Worm (Caenorhabditis elegans): ENCODE data around the gene M04G7.2.

Gene M04G7.2

ce11 chrIV:428869-429268 is 32.0 kb downstream of the M04G7.2 start, which contains the start of gene Y66H1A.5:
TSS of gene Y66H1A.5 (minus strand) at chrIV:429133.
- TF ChIP-seq ceh-36 (tag; optimal IDR thresholded peaks at IDR 0.05) (no peak), hmg-4 (GFP tag; optimal IDR thresholded peaks at IDR 0.05) (no peak), F13C5.2 (tag; optimal IDR thresholded peaks at IDR 0.05) (no peak), aly-1 (tag; optimal IDR thresholded peaks at IDR 0.05) (no peak), sea-1 (GFP tag; conservative IDR thresholded peaks at IDR 0.05) (no peak), ets-7 (tag; optimal IDR thresholded peaks at IDR 0.05) (no peak), hmbx-1 (tag; optimal IDR thresholded peaks at IDR 0.05) (no peak), pes-1 (GFP tag; IDR thresholded peaks at IDR 0.05) (no peak), ceh-13 (GFP tag; optimal IDR thresholded peaks at IDR 0.05) (no peak), ama-1 (optimal IDR thresholded peaks at IDR 0.05) (no peak), hnd-1 (tag; optimal IDR thresholded peaks at IDR 0.05) (no peak), tbx-11 (GFP tag; IDR thresholded peaks at IDR 0.05) (no peak), scrt-1 (GFP tag; IDR thresholded peaks at IDR 0.05) (no peak), tra-4 (tag; optimal IDR thresholded peaks at IDR 0.05) (no peak), flt-1 (GFP tag; IDR thresholded peaks at IDR 0.05) (no peak), B0310.2 (tag; optimal IDR thresholded peaks at IDR 0.05) (no peak), tbx-37 (GFP tag; conservative IDR thresholded peaks at IDR 0.05) (no peak)

- TF ChIP-seq flt-1 (GFP tag; IDR thresholded peaks at IDR 0.05) = no peak
- no peak for TF ChIP-seq ama-1 (optimal IDR thresholded peaks at IDR 0.05)
- no peak for TF ChIP-seq hnd-1 (tag; optimal IDR thresholded peaks at IDR 0.05)
- 0 out of 2 replicates have a peak, but pooled peaks have one; percentile 17 for TF ChIP-seq pes-1 (GFP tag; IDR thresholded peaks at IDR 0.05)
- TF ChIP-seq B0310.2 (tag; optimal IDR thresholded peaks at IDR 0.05) = no peak
- no peak for TF ChIP-seq ceh-13 (GFP tag; optimal IDR thresholded peaks at IDR 0.05)
Measured at ce11 chrIV:427100-427908, 33.5 kb downstream of the M04G7.2 start.

ce11 chrIV:426597-426996 is 34.2 kb downstream of the M04G7.2 start:
- TF ChIP-seq flt-1 (GFP tag; IDR thresholded peaks at IDR 0.05) (no peak), hmg-4 (GFP tag; optimal IDR thresholded peaks at IDR 0.05) (no peak), pes-1 (GFP tag; IDR thresholded peaks at IDR 0.05) (no peak), tra-4 (tag; optimal IDR thresholded peaks at IDR 0.05) (no peak), ama-1 (optimal IDR thresholded peaks at IDR 0.05) (no peak), scrt-1 (GFP tag; IDR thresholded peaks at IDR 0.05) (no peak), tbx-37 (GFP tag; conservative IDR thresholded peaks at IDR 0.05) (no peak), sea-1 (GFP tag; conservative IDR thresholded peaks at IDR 0.05) (no peak), hnd-1 (tag; optimal IDR thresholded peaks at IDR 0.05) (no peak)

ce11 chrIV:425995-426394 is 34.8 kb downstream of the M04G7.2 start, which contains the start of gene garr-1:
TSS of gene garr-1 (plus strand) at chrIV:426168.
- TF ChIP-seq pes-1 (GFP tag; IDR thresholded peaks at IDR 0.05) = no peak
- TF ChIP-seq hmg-4 (GFP tag; optimal IDR thresholded peaks at IDR 0.05) = no peak

- TF ChIP-seq sea-1 (GFP tag; conservative IDR thresholded peaks at IDR 0.05) (no peak), ets-7 (tag; optimal IDR thresholded peaks at IDR 0.05) (no peak), pes-1 (GFP tag; IDR thresholded peaks at IDR 0.05) (no peak), ceh-36 (tag; optimal IDR thresholded peaks at IDR 0.05) (no peak), scrt-1 (GFP tag; IDR thresholded peaks at IDR 0.05) (no peak), B0310.2 (tag; optimal IDR thresholded peaks at IDR 0.05) (no peak), hnd-1 (tag; optimal IDR thresholded peaks at IDR 0.05) (no peak), aly-1 (tag; optimal IDR thresholded peaks at IDR 0.05) (no peak), tbx-37 (GFP tag; conservative IDR thresholded peaks at IDR 0.05) (no peak), ama-1 (optimal IDR thresholded peaks at IDR 0.05) (no peak), tbx-11 (GFP tag; IDR thresholded peaks at IDR 0.05) (no peak), flt-1 (GFP tag; IDR thresholded peaks at IDR 0.05) (no peak), hmbx-1 (tag; optimal IDR thresholded peaks at IDR 0.05) (no peak), ceh-13 (GFP tag; optimal IDR thresholded peaks at IDR 0.05) (no peak), tra-4 (tag; optimal IDR thresholded peaks at IDR 0.05) (no peak), hmg-4 (GFP tag; optimal IDR thresholded peaks at IDR 0.05) (no peak), F13C5.2 (tag; optimal IDR thresholded peaks at IDR 0.05) (no peak)
Measured at ce11 chrIV:425546-425945, 35.3 kb downstream of the M04G7.2 start.

ce11 chrIV:425052-425451 is 35.8 kb downstream of the M04G7.2 start, which contains the start of gene daf-18:
TSS of gene daf-18 (minus strand) at chrIV:425177.
- no peak for TF ChIP-seq hmbx-1 (tag; optimal IDR thresholded peaks at IDR 0.05)
- TF ChIP-seq pes-1 (GFP tag; IDR thresholded peaks at IDR 0.05) = no peak
- no peak for TF ChIP-seq F13C5.2 (tag; optimal IDR thresholded peaks at IDR 0.05)
- peak; percentile 74 for TF ChIP-seq ceh-36 (tag; optimal IDR thresholded peaks at IDR 0.05)
- no peak for TF ChIP-seq aly-1 (tag; optimal IDR thresholded peaks at IDR 0.05)
- TF ChIP-seq tra-4 (tag; optimal IDR thresholded peaks at IDR 0.05) = no peak

ce11 chrIV:422112-422511 is 38.7 kb downstream of the M04G7.2 start:
- TF ChIP-seq sea-1 (GFP tag; conservative IDR thresholded peaks at IDR 0.05) (no peak), ets-7 (tag; optimal IDR thresholded peaks at IDR 0.05) (no peak), ceh-36 (tag; optimal IDR thresholded peaks at IDR 0.05) (no peak)

- TF ChIP-seq ama-1 (optimal IDR thresholded peaks at IDR 0.05) = no peak
- no peak for TF ChIP-seq scrt-1 (GFP tag; IDR thresholded peaks at IDR 0.05)
- no peak for TF ChIP-seq tra-4 (tag; optimal IDR thresholded peaks at IDR 0.05)
- TF ChIP-seq hmg-4 (GFP tag; optimal IDR thresholded peaks at IDR 0.05) = no peak
- TF ChIP-seq ceh-36 (tag; optimal IDR thresholded peaks at IDR 0.05) = no peak
- no peak for TF ChIP-seq flt-1 (GFP tag; IDR thresholded peaks at IDR 0.05)
- TF ChIP-seq ceh-13 (GFP tag; optimal IDR thresholded peaks at IDR 0.05) = no peak
- no peak for TF ChIP-seq B0310.2 (tag; optimal IDR thresholded peaks at IDR 0.05)
Measured at ce11 chrIV:420686-421085, 40.1 kb downstream of the M04G7.2 start.

Data from whole organism, early embryonic.